Worm (Caenorhabditis elegans) whole organism, young adult: Measurements from ENCODE around the gene aptf-1.

Experiments used
- ama-1 ChIP-seq, 3 experiments: fragments of 150-350 bp in 1 of 3; sonication (generic microtip) in 2 of 3; optimal IDR thresholded peaks; 2 replicates each; lab custom pipeline; 2014 to 2018; ENCODE audit warnings: missing biosample characterization in 2 of 3, missing genetic modification characterization in 2 of 3, missing genetic modification reagents in 2 of 3
- die-1 ChIP-seq: sonication (generic microtip); optimal IDR thresholded peaks from 2 replicates; lab custom pipeline; 2016; ENCODE audit warnings: missing genotype, mild to moderate bottlenecking, missing genetic modification characterization, missing compliant biosample characterization
- dpl-1 ChIP-seq: fragments of 150-350 bp; optimal IDR thresholded peaks from 2 replicates; lab custom pipeline; 2014; ENCODE audit warnings: missing biosample characterization, missing genetic modification reagents, missing genetic modification characterization
- unc-130 ChIP-seq: sonication (generic microtip); optimal IDR thresholded peaks from 2 replicates; lab custom pipeline; 2016; ENCODE audit warnings: missing genetic modification reagents, missing genetic modification characterization, missing compliant biosample characterization
- ztf-18 ChIP-seq: sonication (generic microtip); optimal IDR thresholded peaks from 2 replicates; lab custom pipeline; 2016; ENCODE audit warnings: missing genotype, mild to moderate bottlenecking, missing genetic modification characterization, missing compliant biosample characterization

DNA sequence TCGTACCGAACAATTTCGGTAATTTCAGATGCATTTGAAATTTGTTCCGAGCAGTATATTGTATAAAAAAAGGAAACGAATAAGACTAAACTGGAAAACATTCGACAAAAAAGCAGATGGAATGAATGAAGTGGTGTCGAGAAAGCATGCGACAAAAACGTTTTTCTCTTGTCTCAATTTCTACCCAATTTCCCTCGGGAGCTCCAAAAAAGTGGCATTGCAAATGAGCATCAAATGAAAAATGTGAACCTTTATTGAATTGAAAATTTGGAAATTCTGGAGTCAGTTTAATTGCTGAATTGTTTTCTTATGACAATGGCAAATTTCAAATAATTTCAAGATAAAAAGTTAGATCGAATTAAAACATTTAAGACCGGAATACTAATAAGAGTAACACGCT lies 45.4 kb downstream of the aptf-1 start, which contains the start of gene R05G9.5:
- TF ChIP-seq dpl-1 (GFP tag; lab: Kevin White, UChicago) (no peak), unc-130 (GFP tag; lab: Kevin White, UChicago) (no peak), die-1 (no peak), ama-1 (optimal IDR thresholded peaks at IDR 0.05; lab: Kevin White, UChicago) (no peak), ama-1 (GFP tag; optimal IDR thresholded peaks at IDR 0.05; lab: Kevin White, UChicago) (no peak), ztf-18 (tag; lab: Kevin White, UChicago) (no peak)
